Worm (Caenorhabditis elegans) whole organism, late embryonic: ENCODE results near the gene rpn-6.2.

Experiments used
- elt-2 ChIP-seq: sonication (generic microtip); optimal IDR thresholded peaks from 2 replicates; lab custom pipeline; 2016; ENCODE audit warnings: missing genetic modification reagents, missing genetic modification characterization, missing compliant biosample characterization
- ets-4 ChIP-seq: sonication (generic microtip); optimal IDR thresholded peaks from 2 replicates; lab custom pipeline; 2016; ENCODE audit warnings: missing genetic modification characterization, missing compliant biosample characterization
- hlh-30 ChIP-seq: sonication (generic microtip); optimal IDR thresholded peaks from 2 replicates; lab custom pipeline; 2017; ENCODE audit warnings: antibody characterized with exemption, missing genetic modification characterization, missing compliant biosample characterization; ENCODE audit not compliant: insufficient read depth
- nfya-1 ChIP-seq: sonication (generic microtip); optimal IDR thresholded peaks from 2 replicates; lab custom pipeline; 2017; ENCODE audit warnings: missing genetic modification characterization, mild to moderate bottlenecking, missing compliant biosample characterization, antibody characterized with exemption, moderate library complexity
- rnt-1 ChIP-seq: sonication (generic microtip); optimal IDR thresholded peaks from 2 replicates; lab custom pipeline; 2016; ENCODE audit warnings: missing genetic modification characterization, missing compliant biosample characterization
- tbx-2 ChIP-seq: sonication (generic microtip); optimal IDR thresholded peaks from 2 replicates; lab custom pipeline; 2016; ENCODE audit warnings: missing genetic modification characterization, missing compliant biosample characterization
- unc-55 ChIP-seq: sonication (generic microtip); optimal IDR thresholded peaks from 2 replicates; lab custom pipeline; 2017; ENCODE audit warnings: missing biosample characterization, missing genetic modification reagents, missing genetic modification characterization

DNA sequence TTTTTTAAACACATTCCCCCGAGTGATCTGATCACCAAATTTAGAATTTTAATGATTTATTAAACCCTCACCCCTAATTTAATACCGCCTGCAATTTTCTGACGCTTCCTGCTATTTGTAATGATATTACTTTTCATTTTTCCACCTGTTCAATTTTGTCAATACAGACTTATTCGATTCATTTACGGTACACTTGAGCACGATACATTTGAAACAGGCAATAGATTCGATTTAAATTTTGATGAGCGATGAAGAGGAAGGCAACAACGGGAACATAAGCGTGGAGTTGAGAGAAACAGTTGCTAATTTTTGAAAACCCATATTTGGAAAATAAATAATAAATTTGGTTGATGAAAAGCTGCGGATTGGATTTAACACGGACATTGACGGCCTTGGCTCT, 2.9 kb upstream of the rpn-6.2 start:
- TF ChIP-seq tbx-2 (tag; lab: Kevin White, UChicago) (no peak), nfya-1 (tag; lab: Kevin White, UChicago) (no peak), unc-55 (GFP tag; lab: Kevin White, UChicago) (no peak), ets-4 (tag; lab: Kevin White, UChicago) (no peak), hlh-30 (tag; lab: Kevin White, UChicago) (no peak), elt-2 (no peak), rnt-1 (tag; lab: Kevin White, UChicago) (no peak)
